Fruit fly (Drosophila melanogaster) whole organism: ENCODE measurements around the gene CG32026.
A peak's percentile ranks its signal among the peaks of the same experiment; 100 is the strongest.

Experiments used
- CG8478 ChIP-seq: fragments of >200 bp; optimal IDR thresholded peaks from 2 replicates; lab custom pipeline; 2018; ENCODE audit warnings: inconsistent platforms
- Dll ChIP-seq: fragments of >200 bp; optimal IDR thresholded peaks from 2 replicates; lab custom pipeline; 2017
- EcR ChIP-seq, 2 experiments: fragments of >200 bp; optimal IDR thresholded peaks; 2 replicates each; lab custom pipeline; 2017; ENCODE audit warnings: missing biosample characterization in 2 of 2, missing genetic modification characterization in 2 of 2, missing genetic modification reagents in 2 of 2
- pan ChIP-seq: fragments of >200 bp; optimal IDR thresholded peaks from 2 replicates; lab custom pipeline; 2017
- psq ChIP-seq: fragments of >200 bp; optimal IDR thresholded peaks from 2 replicates; lab custom pipeline; 2017
- usp ChIP-seq: fragments of >200 bp; optimal IDR thresholded peaks from 2 replicates; lab custom pipeline; 2017; ENCODE audit warnings: missing biosample characterization, missing genetic modification characterization, mixed read lengths

DNA sequence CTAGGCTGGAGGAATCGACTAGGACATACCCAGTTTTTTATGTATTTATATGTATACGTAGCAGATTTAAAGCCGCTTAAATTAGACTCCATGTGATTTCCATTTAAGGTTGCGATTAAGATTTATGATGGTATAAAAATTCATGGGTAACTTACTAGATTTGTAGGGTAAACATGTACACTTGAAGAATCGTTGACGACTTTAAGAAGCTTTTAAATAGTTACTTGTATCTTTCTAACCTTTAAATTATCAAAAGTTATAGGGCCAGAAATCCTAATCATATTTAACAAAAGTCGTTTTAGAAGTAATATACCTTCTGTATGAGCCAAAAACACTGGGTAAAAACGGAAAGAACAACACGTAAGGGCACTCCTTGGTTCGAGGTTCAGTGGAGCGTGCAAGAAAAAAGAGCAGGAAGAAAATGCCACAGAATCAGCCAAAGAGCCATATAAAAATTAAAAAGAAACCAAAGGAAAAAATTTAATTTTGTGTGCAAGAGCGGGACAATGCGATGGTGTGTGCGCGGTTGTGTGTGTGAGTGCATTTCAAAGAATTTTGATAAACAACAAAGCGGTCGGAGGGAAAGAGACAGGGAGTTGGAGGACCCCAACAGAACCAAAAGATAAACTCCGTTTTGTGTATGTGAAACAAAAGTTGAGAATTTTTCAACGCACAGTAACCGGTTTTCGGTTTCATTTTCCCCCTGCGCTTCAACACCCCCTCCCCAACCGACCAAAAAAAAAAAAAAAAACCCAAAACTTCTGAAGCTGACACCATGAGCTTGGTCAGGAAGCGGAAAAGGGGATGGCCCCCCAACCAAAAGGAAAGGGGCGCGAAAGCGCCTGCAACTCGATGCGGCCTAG lies 3.5 kb downstream of the CG32026 start:
- no peak for TF ChIP-seq Dll (lab: Kevin White, UChicago)
- no peak for TF ChIP-seq psq
- no peak for TF ChIP-seq CG8478 (lab: Kevin White, UChicago)
- no peak for TF ChIP-seq EcR (GFP tag; optimal IDR thresholded peaks at IDR 0.05; lab: Kevin White, UChicago)
- TF ChIP-seq pan (lab: Kevin White, UChicago), result peak; percentile 88
- TF ChIP-seq usp, result no peak
